Worm (Caenorhabditis elegans) whole organism, young adult: ENCODE measurements around the gene K03H1.7.

Source experiments
- B0035.1 ChIP-seq: sonication (generic microtip); optimal IDR thresholded peaks from 2 replicates; lab custom pipeline; 2016; ENCODE audit warnings: missing genetic modification characterization, mild to moderate bottlenecking, missing compliant biosample characterization, missing genotype, missing genetic modification reagents
- B0261.1 ChIP-seq: sonication (generic microtip); optimal IDR thresholded peaks from 2 replicates; lab custom pipeline; 2016; ENCODE audit warnings: mild to moderate bottlenecking, missing genetic modification characterization, moderate library complexity, missing compliant biosample characterization
- B0336.3 ChIP-seq: fragments of 200-800 bp; sonication (Bioruptor generic); IDR thresholded peaks from 2 replicates; pipeline ENCODE4 v1.3.6; 2022; ENCODE audit warnings: missing genetic modification characterization, missing compliant biosample characterization
- F22D6.2 ChIP-seq: sonication (generic microtip); optimal IDR thresholded peaks from 2 replicates; lab custom pipeline; 2016; ENCODE audit warnings: mild to moderate bottlenecking, missing genetic modification characterization, missing compliant biosample characterization
- F33H1.4 ChIP-seq: fragments of 200-800 bp; sonication (Bioruptor generic); IDR thresholded peaks from 2 replicates; pipeline ENCODE4 v1.3.6; 2022; ENCODE audit warnings: missing genetic modification reagents, missing genetic modification characterization, missing compliant biosample characterization
- F37B4.10 ChIP-seq: fragments of 200-800 bp; sonication (Bioruptor generic); IDR thresholded peaks from 2 replicates; pipeline ENCODE4 v1.3.6; 2022; ENCODE audit warnings: missing genetic modification characterization, missing compliant biosample characterization
- Y79H2A.3 ChIP-seq: fragments of 200-800 bp; sonication (Bioruptor generic); conservative IDR thresholded peaks from 2 replicates; pipeline ENCODE4 v1.3.6; 2022; ENCODE audit warnings: missing genetic modification reagents, missing genetic modification characterization, missing compliant biosample characterization
- ZK185.1 ChIP-seq: sonication (generic microtip); optimal IDR thresholded peaks from 2 replicates; lab custom pipeline; 2016; ENCODE audit warnings: mild to moderate bottlenecking, missing genetic modification characterization, missing compliant biosample characterization; ENCODE audit not compliant: poor library complexity, severe bottlenecking
- aptf-2 ChIP-seq: fragments of 200-800 bp; sonication (Bioruptor generic); conservative IDR thresholded peaks from 2 replicates; pipeline ENCODE4 v1.3.6; 2022; ENCODE audit warnings: missing genetic modification reagents, missing genetic modification characterization, missing compliant biosample characterization
- aptf-3 ChIP-seq: fragments of 200-800 bp; sonication (Bioruptor generic); IDR thresholded peaks from 2 replicates; pipeline ENCODE4 v1.3.6; 2022; ENCODE audit warnings: missing genetic modification characterization, missing compliant biosample characterization
- attf-5 ChIP-seq: fragments of 200-800 bp; sonication (Bioruptor generic); optimal IDR thresholded peaks from 2 replicates; lab custom pipeline; 2018; ENCODE audit warnings: mild to moderate bottlenecking, missing genetic modification characterization, missing compliant biosample characterization
- bed-1 ChIP-seq: fragments of 200-800 bp; sonication (Bioruptor generic); IDR thresholded peaks from 2 replicates; pipeline ENCODE4 v1.3.6; 2022; ENCODE audit warnings: missing genetic modification reagents, missing genetic modification characterization, missing compliant biosample characterization
- ccch-3 ChIP-seq: fragments of 200-800 bp; sonication (Bioruptor generic); optimal IDR thresholded peaks from 2 replicates; lab custom pipeline; 2018; ENCODE audit warnings: mild to moderate bottlenecking, missing genetic modification characterization, missing compliant biosample characterization
- ceh-100 ChIP-seq: fragments of 200-800 bp; sonication (Bioruptor generic); IDR thresholded peaks from 2 replicates; pipeline ENCODE4 v1.3.6; 2022; ENCODE audit warnings: missing genetic modification reagents, missing genetic modification characterization, missing compliant biosample characterization
- ceh-27 ChIP-seq: fragments of 200-800 bp; sonication (Bioruptor generic); optimal IDR thresholded peaks from 2 replicates; lab custom pipeline; 2018; ENCODE audit warnings: mild to moderate bottlenecking, missing genetic modification characterization, moderate library complexity, missing compliant biosample characterization
- ceh-91 ChIP-seq: fragments of 200-800 bp; sonication (Bioruptor generic); IDR thresholded peaks from 2 replicates; pipeline ENCODE4 v1.3.6; 2022; ENCODE audit warnings: missing genetic modification reagents, missing genetic modification characterization, missing compliant biosample characterization
- dox-1 ChIP-seq: fragments of 200-800 bp; sonication (Bioruptor generic); IDR thresholded peaks from 2 replicates; pipeline ENCODE4 v1.3.6; 2022; ENCODE audit warnings: missing genetic modification reagents, missing genetic modification characterization, missing compliant biosample characterization
- dpl-1 ChIP-seq: fragments of 150-350 bp; optimal IDR thresholded peaks from 2 replicates; lab custom pipeline; 2014; ENCODE audit warnings: missing biosample characterization, missing genetic modification reagents, missing genetic modification characterization
- efl-1 ChIP-seq: fragments of 150-350 bp; optimal IDR thresholded peaks from 2 replicates; lab custom pipeline; 2014; ENCODE audit warnings: missing biosample characterization, missing genetic modification reagents, missing genetic modification characterization
- egl-44 ChIP-seq: fragments of 200-800 bp; sonication (Bioruptor generic); IDR thresholded peaks from 2 replicates; pipeline ENCODE4 v1.3.6; 2022; ENCODE audit warnings: missing genetic modification reagents, missing genetic modification characterization, missing compliant biosample characterization
- him-1 ChIP-seq: sonication (generic microtip); optimal IDR thresholded peaks from 2 replicates; lab custom pipeline; 2016; ENCODE audit warnings: missing genotype, missing genetic modification reagents, missing genetic modification characterization, missing compliant biosample characterization
- hmg-1.2 ChIP-seq: fragments of 200-800 bp; sonication (Bioruptor generic); IDR thresholded peaks from 2 replicates; pipeline ENCODE4 v1.3.6; 2022; ENCODE audit warnings: missing genetic modification reagents, missing genetic modification characterization, missing compliant biosample characterization
- hrde-1 ChIP-seq: sonication (generic microtip); optimal IDR thresholded peaks from 2 replicates; lab custom pipeline; 2016; ENCODE audit warnings: missing genetic modification characterization, mild to moderate bottlenecking, missing compliant biosample characterization, moderate library complexity, missing genotype, missing genetic modification reagents, borderline replicate concordance
- lin-35 ChIP-seq, 3 experiments: fragments of 150-350 bp in 2 of 3; sonication (generic microtip) in 1 of 3; optimal IDR thresholded peaks; 2 replicates each; lab custom pipeline; 2014 to 2018; ENCODE audit warnings: missing biosample characterization in 3 of 3, missing genetic modification characterization in 3 of 3, missing genetic modification reagents in 3 of 3
- lir-1 ChIP-seq: fragments of 200-800 bp; sonication (Bioruptor generic); conservative IDR thresholded peaks from 2 replicates; pipeline ENCODE4 v1.3.6; 2022; ENCODE audit warnings: missing genetic modification reagents, missing genetic modification characterization, missing compliant biosample characterization
- lsl-1 ChIP-seq: fragments of 200-800 bp; sonication (Bioruptor generic); optimal IDR thresholded peaks from 2 replicates; lab custom pipeline; 2018; ENCODE audit warnings: mild to moderate bottlenecking, missing genetic modification characterization, moderate library complexity, missing compliant biosample characterization
- madf-6 ChIP-seq: fragments of 200-800 bp; sonication (Bioruptor generic); IDR thresholded peaks from 2 replicates; pipeline ENCODE4 v1.3.6; 2022; ENCODE audit warnings: missing genetic modification reagents, missing genetic modification characterization, missing compliant biosample characterization
- madf-8 ChIP-seq: fragments of 200-800 bp; sonication (Bioruptor generic); conservative IDR thresholded peaks from 2 replicates; pipeline ENCODE4 v1.3.6; 2022; ENCODE audit warnings: missing genetic modification reagents, missing genetic modification characterization, missing compliant biosample characterization
- mcd-1 ChIP-seq: fragments of 200-800 bp; sonication (Bioruptor generic); IDR thresholded peaks from 2 replicates; pipeline ENCODE4 v1.3.6; 2022; ENCODE audit warnings: missing genetic modification reagents, missing genetic modification characterization, missing compliant biosample characterization
- mel-28 ChIP-seq: sonication (generic microtip); optimal IDR thresholded peaks from 2 replicates; lab custom pipeline; 2016; ENCODE audit warnings: borderline replicate concordance, mild to moderate bottlenecking, missing genetic modification characterization, missing compliant biosample characterization
- mes-4 ChIP-seq: sonication (generic microtip); optimal IDR thresholded peaks from 2 replicates; lab custom pipeline; 2016; ENCODE audit warnings: missing genotype, missing genetic modification characterization, missing compliant biosample characterization
- nfya-2 ChIP-seq: fragments of 200-800 bp; sonication (Bioruptor generic); IDR thresholded peaks from 2 replicates; pipeline ENCODE4 v1.3.6; 2022; ENCODE audit warnings: missing genetic modification reagents, missing genetic modification characterization, missing compliant biosample characterization
- nfyb-1 ChIP-seq: fragments of 200-800 bp; sonication (Bioruptor generic); IDR thresholded peaks from 2 replicates; pipeline ENCODE4 v1.3.6; 2022; ENCODE audit warnings: missing genetic modification reagents, missing genetic modification characterization, missing compliant biosample characterization
- nhr-179 ChIP-seq: sonication (generic microtip); optimal IDR thresholded peaks from 2 replicates; lab custom pipeline; 2016; ENCODE audit warnings: mild to moderate bottlenecking, missing genetic modification characterization, missing compliant biosample characterization
- nhr-80 ChIP-seq: sonication (generic microtip); optimal IDR thresholded peaks from 2 replicates; lab custom pipeline; 2016; ENCODE audit warnings: missing genetic modification characterization, missing compliant biosample characterization
- rcor-1 ChIP-seq: fragments of 200-800 bp; sonication (Bioruptor generic); IDR thresholded peaks from 2 replicates; pipeline ENCODE4 v1.3.6; 2022; ENCODE audit warnings: missing genetic modification reagents, missing genetic modification characterization, missing compliant biosample characterization
- rpc-1 ChIP-seq, 2 experiments: fragments of 150-350 bp in 1 of 2; sonication (generic microtip) in 1 of 2; optimal IDR thresholded peaks; 2 replicates each; lab custom pipeline; 2014 to 2018; ENCODE audit warnings: missing biosample characterization in 1 of 2, missing genetic modification characterization in 1 of 2, missing genetic modification reagents in 1 of 2, missing genotype in 1 of 2
- sea-2 ChIP-seq: fragments of 200-800 bp; sonication (Bioruptor generic); IDR thresholded peaks from 2 replicates; pipeline ENCODE4 v1.3.6; 2022; ENCODE audit warnings: missing genetic modification characterization, missing compliant biosample characterization
- snpc-1.1 ChIP-seq: sonication (generic microtip); optimal IDR thresholded peaks from 2 replicates; lab custom pipeline; 2017; ENCODE audit warnings: missing genetic modification characterization, mild to moderate bottlenecking, missing compliant biosample characterization, antibody characterized with exemption, moderate library complexity, missing genotype, missing genetic modification reagents; ENCODE audit not compliant: insufficient read depth
- snpc-1.3 ChIP-seq: sonication (generic microtip); optimal IDR thresholded peaks from 2 replicates; lab custom pipeline; 2017; ENCODE audit warnings: missing genetic modification characterization, mild to moderate bottlenecking, missing compliant biosample characterization, antibody characterized with exemption, moderate library complexity, missing genotype, missing genetic modification reagents; ENCODE audit not compliant: insufficient read depth
- somi-1 ChIP-seq: fragments of 200-800 bp; sonication (Bioruptor generic); optimal IDR thresholded peaks from 2 replicates; lab custom pipeline; 2018; ENCODE audit warnings: mild to moderate bottlenecking, missing genetic modification characterization, missing compliant biosample characterization
- sptf-2 ChIP-seq: fragments of 200-800 bp; sonication (Bioruptor generic); optimal IDR thresholded peaks from 2 replicates; lab custom pipeline; 2018; ENCODE audit warnings: mild to moderate bottlenecking, missing genetic modification characterization, missing compliant biosample characterization
- tbp1 ChIP-seq: fragments of 200-800 bp; sonication (Bioruptor generic); optimal IDR thresholded peaks from 2 replicates; lab custom pipeline; 2018; ENCODE audit warnings: mild to moderate bottlenecking, missing genetic modification characterization, missing compliant biosample characterization
- tbx-9 ChIP-seq: sonication (generic microtip); optimal IDR thresholded peaks from 2 replicates; lab custom pipeline; 2016; ENCODE audit warnings: borderline replicate concordance, missing genetic modification characterization, inconsistent platforms, missing compliant biosample characterization
- unc-130 ChIP-seq: sonication (generic microtip); optimal IDR thresholded peaks from 2 replicates; lab custom pipeline; 2016; ENCODE audit warnings: missing genetic modification reagents, missing genetic modification characterization, missing compliant biosample characterization
- xnd-1 ChIP-seq: sonication (generic microtip); optimal IDR thresholded peaks from 2 replicates; lab custom pipeline; 2016; ENCODE audit warnings: missing genotype, missing genetic modification reagents, missing genetic modification characterization, missing compliant biosample characterization
- zim-3 ChIP-seq: sonication (generic microtip); optimal IDR thresholded peaks from 2 replicates; lab custom pipeline; 2017; ENCODE audit warnings: mild to moderate bottlenecking, missing genetic modification characterization, moderate library complexity, missing compliant biosample characterization
- ztf-3 ChIP-seq: fragments of 200-800 bp; sonication (Bioruptor generic); optimal IDR thresholded peaks from 2 replicates; lab custom pipeline; 2018; ENCODE audit warnings: mild to moderate bottlenecking, missing genetic modification characterization, missing compliant biosample characterization

Gene K03H1.7

ce11 chrIII:9946806-9947419, at the start of gene K03H1.7:
TSS of gene K03H1.7 (plus strand) at chrIII:9947405.
- TF ChIP-seq F33H1.4 (GFP tag; lab: Robert Waterston, UW): peak; percentile 50
- TF ChIP-seq sea-2: no peak
- 0 out of 2 replicates have a peak, but pooled peaks have one; percentile 22 for TF ChIP-seq madf-6 (GFP tag; lab: Robert Waterston, UW)
- peak; percentile 62; the same call in 1 of the 2 replicates for TF ChIP-seq ceh-91 (GFP tag; lab: Robert Waterston, UW)
- no peak for TF ChIP-seq tbx-9 (tag; lab: Kevin White, UChicago)
- TF ChIP-seq bed-1 (GFP tag; lab: Robert Waterston, UW): no peak
- no peak for TF ChIP-seq Y79H2A.3 (GFP tag; lab: Robert Waterston, UW)
- no peak for TF ChIP-seq hrde-1 (tag; lab: Kevin White, UChicago)
- no peak for TF ChIP-seq nfyb-1 (GFP tag; lab: Robert Waterston, UW)
- TF ChIP-seq lsl-1: peak; percentile 89
- TF ChIP-seq efl-1: peak; percentile 21
- TF ChIP-seq tbp1 (GFP tag; lab: Kevin White, UChicago): no peak
- no peak for TF ChIP-seq snpc-1.1
- TF ChIP-seq B0261.1: no peak
- TF ChIP-seq aptf-2 (GFP tag; lab: Robert Waterston, UW): no peak
- TF ChIP-seq madf-8: peak; percentile 50
- no peak for TF ChIP-seq mes-4 (tag; lab: Kevin White, UChicago)
- no peak for TF ChIP-seq B0035.1 (tag; lab: Kevin White, UChicago)
- TF ChIP-seq xnd-1 (tag; lab: Kevin White, UChicago): peak; percentile 53
- no peak for TF ChIP-seq ZK185.1
- TF ChIP-seq dox-1 (GFP tag; lab: Robert Waterston, UW): 0 out of 2 replicates have a peak, but pooled peaks have one; percentile 7
- TF ChIP-seq rpc-1 (optimal IDR thresholded peaks at IDR 0.05; lab: Kevin White, UChicago): no peak
- no peak for TF ChIP-seq rpc-1 (tag; optimal IDR thresholded peaks at IDR 0.05; lab: Kevin White, UChicago)
- TF ChIP-seq ceh-100 (GFP tag; lab: Robert Waterston, UW): no peak
- no peak for TF ChIP-seq rcor-1
- TF ChIP-seq mel-28: no peak
- TF ChIP-seq F22D6.2 (tag; lab: Kevin White, UChicago): no peak
- TF ChIP-seq nhr-80 (tag; lab: Kevin White, UChicago): no peak
- TF ChIP-seq sptf-2 (GFP tag; lab: Kevin White, UChicago): no peak
- no peak for TF ChIP-seq lir-1 (GFP tag; lab: Robert Waterston, UW)
- no peak for TF ChIP-seq dpl-1 (GFP tag; lab: Kevin White, UChicago)
- TF ChIP-seq attf-5 (GFP tag; lab: Kevin White, UChicago): no peak
- no peak for TF ChIP-seq somi-1 (GFP tag; lab: Kevin White, UChicago)
- no peak for TF ChIP-seq lin-35 (GFP tag; optimal IDR thresholded peaks at IDR 0.05; lab: Kevin White, UChicago)
- TF ChIP-seq snpc-1.3 (tag; lab: Kevin White, UChicago): no peak
- TF ChIP-seq nhr-179 (tag; lab: Kevin White, UChicago): no peak
- TF ChIP-seq egl-44 (GFP tag; lab: Robert Waterston, UW): no peak
- no peak for TF ChIP-seq B0336.3 (GFP tag; lab: Robert Waterston, UW)
- TF ChIP-seq ccch-3: no peak
- TF ChIP-seq nfya-2: no peak
- no peak for TF ChIP-seq ceh-27 (GFP tag; lab: Kevin White, UChicago)
- no peak for TF ChIP-seq him-1 (tag; lab: Kevin White, UChicago)
- no peak for TF ChIP-seq F37B4.10 (GFP tag; lab: Robert Waterston, UW)
- no peak for TF ChIP-seq hmg-1.2 (GFP tag; lab: Robert Waterston, UW)
- TF ChIP-seq unc-130 (GFP tag; lab: Kevin White, UChicago): no peak
- no peak for TF ChIP-seq mcd-1
- TF ChIP-seq zim-3 (tag; lab: Kevin White, UChicago): no peak
- TF ChIP-seq ztf-3 (GFP tag; lab: Kevin White, UChicago): no peak
- no peak for TF ChIP-seq aptf-3 (GFP tag; lab: Robert Waterston, UW)
